Fruit fly (Drosophila melanogaster): ENCODE results near the gene MagR.

MagR gene

DNA sequence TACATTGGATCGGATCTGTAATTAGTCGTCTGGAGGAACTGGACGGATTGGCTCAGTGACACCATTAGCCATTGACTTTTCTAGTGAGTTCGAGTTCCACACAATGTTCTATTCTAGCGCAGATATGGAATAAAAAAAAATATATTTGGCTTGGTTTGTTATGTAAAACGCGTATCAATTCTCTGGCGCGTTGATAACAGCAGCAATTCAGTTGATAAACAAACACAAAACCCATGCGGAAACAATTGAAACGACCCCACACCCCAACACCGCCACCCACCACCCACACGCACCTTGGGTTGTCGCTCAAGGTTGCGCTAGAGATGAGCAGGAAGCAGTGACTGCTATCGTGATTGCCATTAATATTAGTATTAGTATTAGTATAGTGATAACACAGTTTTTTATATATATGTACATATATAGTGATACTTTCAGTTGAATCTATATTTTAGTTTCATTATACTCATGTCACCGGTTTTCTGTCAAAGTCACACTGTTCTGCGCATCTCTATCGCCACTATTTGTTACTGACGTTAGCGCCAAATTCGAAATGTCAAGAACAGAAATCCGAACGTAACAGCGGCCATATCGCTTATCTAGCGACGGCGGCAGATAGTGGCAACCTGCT lies 36.4 kb upstream of the MagR start (continued):
- TF ChIP-seq pb (GFP tag; optimal IDR thresholded peaks at IDR 0.05) (no peak), TFAM (GFP tag; optimal IDR thresholded peaks at IDR 0.05) (no peak), CG4404 (GFP tag; IDR thresholded peaks at IDR 0.05) (peak; percentile 90), CG34376 (GFP tag; optimal IDR thresholded peaks at IDR 0.05) (peak; percentile 91), CG4424 (GFP tag; optimal IDR thresholded peaks at IDR 0.05) (peak; percentile 90), disco-r (GFP tag; optimal IDR thresholded peaks at IDR 0.05) (peak; percentile 9), Xrp1 (GFP tag; IDR thresholded peaks at IDR 0.05) (peak; percentile 96), her (GFP tag; optimal IDR thresholded peaks at IDR 0.05) (no peak), sc (optimal IDR thresholded peaks at IDR 0.05) (no peak), sc (GFP tag; optimal IDR thresholded peaks at IDR 0.05) (peak; percentile 72), nau (GFP tag; optimal IDR thresholded peaks at IDR 0.05) (peak; percentile 91), Doc2 (GFP tag; IDR thresholded peaks at IDR 0.05) (peak; percentile 71), CG31441 (GFP tag; IDR thresholded peaks at IDR 0.05) (peak; percentile 97), vfl (GFP tag; optimal IDR thresholded peaks at IDR 0.05) (peak; percentile 77), tna (GFP tag; IDR thresholded peaks at IDR 0.05; ENCODE audit: partially characterized antibody) (no peak), CG8924 (tag; optimal IDR thresholded peaks at IDR 0.05) (peak; percentile 92), unc-4 (GFP tag; IDR thresholded peaks at IDR 0.05; ENCODE audit: partially characterized antibody) (peak; percentile 33), lov (optimal IDR thresholded peaks at IDR 0.05) (no peak), lov (GFP tag; IDR thresholded peaks at IDR 0.05) (peak; percentile 92), CG9437 (GFP tag; optimal IDR thresholded peaks at IDR 0.05) (peak; percentile 77), Fer2 (tag; optimal IDR thresholded peaks at IDR 0.05) (peak; percentile 93), phol (tag; optimal IDR thresholded peaks at IDR 0.05) (peak; percentile 93), luna (GFP tag; optimal IDR thresholded peaks at IDR 0.05) (peak; percentile 4), gsb (GFP tag; IDR thresholded peaks at IDR 0.05) (peak; percentile 90), CG15011 (GFP tag; optimal IDR thresholded peaks at IDR 0.05) (peak; percentile 89), hb (GFP tag; IDR thresholded peaks at IDR 0.05; ENCODE audit: partially characterized antibody) (no peak), CG16779 (GFP tag; IDR thresholded peaks at IDR 0.05) (peak; percentile 90), zf30C (GFP tag; optimal IDR thresholded peaks at IDR 0.05) (no peak), Mad (GFP tag; optimal IDR thresholded peaks at IDR 0.05) (peak; percentile 62), Dad (GFP tag; optimal IDR thresholded peaks at IDR 0.05) (peak; percentile 53), repo (GFP tag; optimal IDR thresholded peaks at IDR 0.05) (no peak), CG2712 (tag; optimal IDR thresholded peaks at IDR 0.05) (peak; percentile 94), Taf1 (GFP tag; IDR thresholded peaks at IDR 0.05) (peak; percentile 92), HLHmδ (GFP tag; optimal IDR thresholded peaks at IDR 0.05) (no peak), CG18476 (GFP tag; optimal IDR thresholded peaks at IDR 0.05) (peak; percentile 76), Bdp1 (GFP tag; optimal IDR thresholded peaks at IDR 0.05) (peak; percentile 57), gsb-n (tag; optimal IDR thresholded peaks at IDR 0.05) (peak; percentile 81), Oli (tag; optimal IDR thresholded peaks at IDR 0.05) (peak; percentile 90), CG17829 (tag; optimal IDR thresholded peaks at IDR 0.05) (peak; percentile 89), CG17568 (GFP tag; optimal IDR thresholded peaks at IDR 0.05) (peak; percentile 78), pho (GFP tag; optimal IDR thresholded peaks at IDR 0.05) (peak; percentile 61), HmgZ (tag; optimal IDR thresholded peaks at IDR 0.05) (peak; percentile 94), CG33557 (GFP tag; optimal IDR thresholded peaks at IDR 0.05) (peak; percentile 45), D (optimal IDR thresholded peaks at IDR 0.05) (no peak), D (GFP tag; optimal IDR thresholded peaks at IDR 0.05) (peak; percentile 88), CG8765 (GFP tag; IDR thresholded peaks at IDR 0.05) (peak; percentile 90), Ptx1 (GFP tag; IDR thresholded peaks at IDR 0.05) (peak; percentile 95), maf-S (GFP tag; optimal IDR thresholded peaks at IDR 0.05) (no peak), Opbp (GFP tag; IDR thresholded peaks at IDR 0.05; ENCODE audit: partially characterized antibody) (no peak), usp (GFP tag; optimal IDR thresholded peaks at IDR 0.05) (no peak), CG2889 (GFP tag; IDR thresholded peaks at IDR 0.05) (peak; percentile 82; the same call in 2 of the 3 replicates)

Data from whole organism, embryonic.